Worm (Caenorhabditis elegans) whole organism, midembryonic: ENCODE results near the gene F22F7.3.
A peak's percentile ranks its signal among the peaks of the same experiment; 100 is the strongest.

Experiments
- T22C8.4 ChIP-seq: fragments of 200-800 bp; sonication (Bioruptor generic); IDR thresholded peaks from 2 replicates; pipeline ENCODE4 v1.3.6; 2022; ENCODE audit warnings: missing genetic modification characterization, missing compliant biosample characterization
- cog-1 ChIP-seq: sonication (generic microtip); optimal IDR thresholded peaks from 2 replicates; lab custom pipeline; 2016; ENCODE audit warnings: missing genetic modification characterization, missing compliant biosample characterization
- flt-1 ChIP-seq: fragments of 200-800 bp; sonication (Bioruptor generic); IDR thresholded peaks from 2 replicates; pipeline ENCODE4 v1.3.6; 2022; ENCODE audit warnings: missing genetic modification characterization, missing compliant biosample characterization
- klf-2 ChIP-seq: fragments of 200-800 bp; sonication (Bioruptor generic); conservative IDR thresholded peaks from 2 replicates; pipeline ENCODE4 v1.3.6; 2022; ENCODE audit warnings: missing genetic modification reagents, missing genetic modification characterization, missing compliant biosample characterization
- med-1 ChIP-seq: sonication (generic microtip); optimal IDR thresholded peaks from 2 replicates; lab custom pipeline; 2017; ENCODE audit warnings: missing genetic modification characterization, mild to moderate bottlenecking, missing compliant biosample characterization, antibody characterized with exemption, missing genetic modification reagents; ENCODE audit not compliant: insufficient read depth
- ref-1 ChIP-seq: fragments of 200-800 bp; sonication (Bioruptor generic); conservative IDR thresholded peaks from 2 replicates; pipeline ENCODE4 v1.3.6; 2022; ENCODE audit warnings: missing genetic modification reagents, missing genetic modification characterization, missing compliant biosample characterization
- tab-1 ChIP-seq: fragments of 200-800 bp; sonication (Bioruptor generic); IDR thresholded peaks from 2 replicates; pipeline ENCODE4 v1.3.6; 2022; ENCODE audit warnings: missing genetic modification characterization, missing compliant biosample characterization
- ztf-23 ChIP-seq: fragments of 200-800 bp; sonication (Bioruptor generic); IDR thresholded peaks from 2 replicates; pipeline ENCODE4 v1.3.6; 2022; ENCODE audit warnings: missing genetic modification reagents, missing genetic modification characterization, missing compliant biosample characterization
- ztf-29 ChIP-seq: fragments of 200-800 bp; sonication (Bioruptor generic); IDR thresholded peaks from 2 replicates; pipeline ENCODE4 v1.3.6; 2022; ENCODE audit warnings: missing genetic modification reagents, missing genetic modification characterization, missing compliant biosample characterization

The F22F7.3 gene

DNA sequence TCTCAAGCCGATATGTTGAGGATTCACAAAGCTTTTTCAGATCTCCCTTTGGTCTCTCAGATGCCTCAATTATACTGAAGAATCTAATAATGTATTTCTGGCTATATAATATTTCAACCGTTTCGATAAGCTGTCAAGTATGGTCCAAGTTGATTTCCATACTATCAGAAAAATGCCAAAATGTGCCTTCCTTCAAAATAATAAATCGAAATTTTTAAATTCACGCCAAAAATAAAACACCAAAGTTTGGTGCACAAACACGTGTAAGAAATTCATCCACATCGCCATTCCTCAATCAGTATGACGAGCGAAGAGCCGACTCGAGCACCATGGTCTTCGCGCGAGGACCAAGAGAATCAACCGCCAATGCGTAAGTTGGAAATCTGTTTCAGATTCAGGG is 9.1 kb downstream of the F22F7.3 start, which contains the start of gene F22F7.11:
Gene F22F7.11 (plus strand): TSS at position 301 of the 400 bp plus-strand sequence.
- no peak for TF ChIP-seq tab-1 (GFP tag; lab: Robert Waterston, UW)
- no peak for TF ChIP-seq med-1 (GFP tag; lab: Kevin White, UChicago)
- TF ChIP-seq flt-1 (GFP tag; lab: Robert Waterston, UW), result no peak
- TF ChIP-seq ztf-29 (GFP tag; lab: Robert Waterston, UW), result no peak
- TF ChIP-seq T22C8.4 (GFP tag; lab: Robert Waterston, UW), result no peak
- no peak for TF ChIP-seq cog-1 (tag; lab: Kevin White, UChicago)
- no peak for TF ChIP-seq ztf-23 (GFP tag; lab: Robert Waterston, UW)
- TF ChIP-seq ref-1, result no peak
- no peak for TF ChIP-seq klf-2 (GFP tag; lab: Robert Waterston, UW)

DNA sequence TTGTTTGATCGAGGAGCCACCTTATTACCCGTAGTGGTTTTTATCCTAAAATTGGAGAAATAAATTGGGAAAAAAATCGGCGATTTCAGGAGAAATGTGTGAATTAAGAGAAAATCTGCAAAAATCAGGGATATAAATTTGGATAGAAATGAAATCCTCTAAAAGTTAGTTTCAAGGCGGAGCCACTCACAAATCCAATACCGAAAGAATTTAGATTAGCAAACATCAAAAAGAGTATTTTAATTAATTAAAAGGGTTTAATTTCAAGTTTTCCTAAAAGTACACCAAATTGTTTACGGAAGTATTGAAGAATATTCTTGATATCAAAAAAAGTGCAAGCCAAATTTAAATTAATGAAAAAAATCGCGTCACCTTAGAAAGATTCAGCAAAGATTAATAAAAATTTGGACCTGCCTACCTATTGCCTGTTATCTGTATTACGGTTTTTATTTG is 11.5 kb downstream of the F22F7.3 start, which contains the start of gene F22F7.8:
Gene F22F7.8 (minus strand): TSS at position 51 of the 453 bp plus-strand sequence.
- no peak for TF ChIP-seq med-1 (GFP tag; lab: Kevin White, UChicago)
- no peak for TF ChIP-seq ztf-23 (GFP tag; lab: Robert Waterston, UW)
- TF ChIP-seq flt-1 (GFP tag; lab: Robert Waterston, UW), result no peak
- no peak for TF ChIP-seq ref-1
- no peak for TF ChIP-seq cog-1 (tag; lab: Kevin White, UChicago)
- TF ChIP-seq ztf-29 (GFP tag; lab: Robert Waterston, UW), result no peak
- TF ChIP-seq tab-1 (GFP tag; lab: Robert Waterston, UW), result no peak
- TF ChIP-seq klf-2 (GFP tag; lab: Robert Waterston, UW), result no peak
- no peak for TF ChIP-seq T22C8.4 (GFP tag; lab: Robert Waterston, UW)

DNA sequence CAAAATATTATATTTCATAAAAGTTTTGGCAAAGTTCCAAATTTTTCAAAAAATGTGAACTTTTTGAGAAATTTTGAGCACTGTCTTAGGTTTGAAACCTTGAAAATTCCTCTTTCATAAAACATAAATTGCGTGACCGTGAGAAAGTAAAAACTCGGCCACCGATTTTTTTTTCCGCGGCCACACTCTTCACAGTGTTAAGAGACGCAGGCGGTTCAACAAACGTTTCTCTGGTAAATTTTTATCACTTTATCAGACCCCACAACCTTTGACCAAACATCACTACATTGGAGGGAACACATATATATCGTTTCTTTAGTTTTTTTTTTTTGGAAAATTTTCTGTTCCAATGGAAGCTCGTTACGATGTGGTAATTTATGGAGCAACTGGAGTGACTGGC is 12.0 kb downstream of the F22F7.3 start, which contains the start of gene F22F7.2:
Gene F22F7.2 (plus strand): TSS at position 266 of the 400 bp plus-strand sequence.
- TF ChIP-seq cog-1 (tag; lab: Kevin White, UChicago), result no peak
- no peak for TF ChIP-seq med-1 (GFP tag; lab: Kevin White, UChicago)
- TF ChIP-seq ztf-23 (GFP tag; lab: Robert Waterston, UW), result no peak
- TF ChIP-seq ref-1, result no peak
- no peak for TF ChIP-seq tab-1 (GFP tag; lab: Robert Waterston, UW)
- no peak for TF ChIP-seq ztf-29 (GFP tag; lab: Robert Waterston, UW)

DNA sequence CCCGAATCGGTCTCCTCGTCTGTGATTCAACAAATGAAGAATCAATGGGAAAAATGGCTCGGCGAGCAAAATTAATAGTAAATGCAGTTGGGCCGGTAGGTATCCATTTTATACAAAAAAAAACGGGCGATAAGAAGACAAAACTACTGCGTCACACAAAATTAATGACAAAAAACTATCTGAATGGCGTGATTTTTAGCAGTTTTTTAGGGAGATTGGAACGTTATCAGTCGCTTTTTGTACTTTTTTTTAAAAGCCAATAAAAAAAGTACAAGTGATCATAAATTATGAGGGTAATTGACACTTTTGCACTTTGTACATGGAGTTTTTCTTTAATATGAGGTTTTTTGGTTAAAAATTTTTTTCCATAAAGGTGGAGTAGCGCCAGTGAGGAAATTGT is 12.7 kb downstream of the F22F7.3 start:
- no peak for TF ChIP-seq tab-1 (GFP tag; lab: Robert Waterston, UW)
- TF ChIP-seq ztf-29 (GFP tag; lab: Robert Waterston, UW), result no peak
- TF ChIP-seq ref-1, result no peak
- no peak for TF ChIP-seq T22C8.4 (GFP tag; lab: Robert Waterston, UW)
- no peak for TF ChIP-seq klf-2 (GFP tag; lab: Robert Waterston, UW)
- TF ChIP-seq ztf-23 (GFP tag; lab: Robert Waterston, UW), result no peak
- TF ChIP-seq med-1 (GFP tag; lab: Kevin White, UChicago), result no peak
- TF ChIP-seq cog-1 (tag; lab: Kevin White, UChicago), result no peak
- TF ChIP-seq flt-1 (GFP tag; lab: Robert Waterston, UW), result no peak

DNA sequence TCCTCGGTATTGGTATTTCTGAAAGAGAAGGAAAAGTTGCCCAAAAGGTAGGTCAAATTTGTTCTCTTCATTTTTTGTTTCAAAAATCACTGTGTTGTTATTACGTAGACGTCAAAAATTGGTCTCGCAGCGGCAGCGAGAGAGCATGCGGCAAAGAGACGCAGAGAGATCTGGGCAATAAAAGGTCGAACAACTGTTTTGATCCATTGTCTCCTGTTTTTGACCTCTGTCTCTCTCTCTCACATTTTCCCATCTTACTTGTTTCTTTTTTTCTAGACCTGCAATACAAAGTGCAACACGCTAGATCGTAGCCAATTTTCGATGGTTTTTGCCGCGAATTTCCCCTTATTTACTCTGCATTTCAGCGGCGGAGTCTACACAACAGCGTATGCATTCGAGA is 16.1 kb downstream of the F22F7.3 start:
- TF ChIP-seq T22C8.4 (GFP tag; lab: Robert Waterston, UW) (0 out of 2 replicates have a peak, but pooled peaks have one; percentile 19), tab-1 (GFP tag; lab: Robert Waterston, UW) (no peak)

DNA sequence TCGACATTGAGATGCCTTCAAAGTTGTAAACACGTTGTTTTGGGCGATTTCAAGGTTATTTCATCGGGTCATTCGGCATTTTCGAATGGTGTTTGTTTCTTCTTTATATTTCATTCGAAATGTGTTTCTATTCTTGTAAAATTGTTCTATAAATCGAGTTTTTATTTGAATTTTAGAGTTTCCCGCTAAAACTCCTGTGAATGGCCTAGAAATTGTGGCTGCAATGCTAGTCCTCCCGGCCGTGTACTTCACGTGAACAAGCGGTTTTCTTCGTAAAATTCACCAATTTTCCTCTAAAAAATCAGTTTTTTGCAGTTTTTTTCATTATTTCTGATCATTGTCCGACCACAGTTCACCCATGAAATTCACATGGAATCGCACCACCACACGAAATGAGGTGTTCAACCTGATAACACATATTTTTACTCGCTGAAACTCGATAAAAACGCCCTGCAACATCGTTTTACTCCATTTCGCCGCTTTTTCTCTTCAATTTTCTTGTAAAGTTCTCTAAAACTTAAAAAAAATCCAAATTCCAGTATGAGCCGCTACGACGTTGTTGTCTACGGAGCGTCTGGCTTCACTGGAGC is 16.6 kb downstream of the F22F7.3 start, which contains the start of gene ldp-1:
Gene ldp-1 (plus strand): TSS at position 540 of the 590 bp plus-strand sequence.
- no peak for TF ChIP-seq ztf-29 (GFP tag; lab: Robert Waterston, UW)
- TF ChIP-seq ref-1, result no peak
- TF ChIP-seq med-1 (GFP tag; lab: Kevin White, UChicago), result no peak
- no peak for TF ChIP-seq ztf-23 (GFP tag; lab: Robert Waterston, UW)
- TF ChIP-seq flt-1 (GFP tag; lab: Robert Waterston, UW), result peak; percentile 22; the same call in 1 of the 2 replicates
- peak; percentile 49 for TF ChIP-seq cog-1 (tag; lab: Kevin White, UChicago)
- no peak for TF ChIP-seq klf-2 (GFP tag; lab: Robert Waterston, UW)
- 0 out of 2 replicates have a peak, but pooled peaks have one; percentile 3 for TF ChIP-seq T22C8.4 (GFP tag; lab: Robert Waterston, UW)

DNA sequence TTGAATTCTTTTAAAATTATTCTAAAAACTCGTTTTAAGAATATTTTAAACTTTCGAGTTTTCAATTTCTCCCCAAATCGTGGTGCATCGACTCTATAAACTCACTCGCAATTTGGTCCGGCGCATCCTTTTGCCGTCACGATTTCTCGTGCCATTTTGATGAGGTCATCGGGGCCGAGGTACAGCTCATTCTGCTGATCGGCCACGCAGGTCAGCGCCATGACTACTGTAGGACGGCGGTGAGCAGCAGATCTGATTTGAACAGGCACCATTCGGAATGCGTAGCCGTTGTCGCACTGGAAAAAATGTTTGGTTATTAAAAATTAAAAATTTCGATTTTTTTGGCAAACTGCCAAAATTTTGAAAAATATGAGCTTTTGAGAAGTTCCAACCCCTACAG is 22.2 kb downstream of the F22F7.3 start:
- no peak for TF ChIP-seq cog-1 (tag; lab: Kevin White, UChicago)
- TF ChIP-seq ztf-23 (GFP tag; lab: Robert Waterston, UW), result 0 out of 2 replicates have a peak, but pooled peaks have one; percentile 17
- no peak for TF ChIP-seq ref-1
- no peak for TF ChIP-seq ztf-29 (GFP tag; lab: Robert Waterston, UW)

DNA sequence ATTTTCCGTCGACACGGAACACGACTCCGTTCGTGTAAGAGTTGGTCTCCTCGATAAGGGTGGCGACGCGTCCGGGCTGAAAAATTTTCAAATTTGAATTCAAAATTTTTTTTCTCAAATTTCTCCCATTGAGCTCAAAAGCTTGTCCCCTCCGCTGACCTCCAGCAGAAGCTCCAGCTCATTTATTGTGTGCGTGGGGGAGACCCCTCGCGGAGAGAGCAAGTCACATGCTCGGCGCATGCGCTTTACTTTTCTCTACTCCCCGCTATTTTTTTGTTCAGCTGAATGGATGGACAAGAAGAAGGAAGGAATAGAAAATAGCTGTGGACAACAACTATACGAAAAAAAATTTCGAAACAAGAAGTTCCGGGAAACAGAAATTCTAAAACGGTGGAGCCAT is 23.0 kb downstream of the F22F7.3 start:
- TF ChIP-seq cog-1 (tag; lab: Kevin White, UChicago), result no peak
- TF ChIP-seq ref-1, result no peak
- no peak for TF ChIP-seq klf-2 (GFP tag; lab: Robert Waterston, UW)
- no peak for TF ChIP-seq ztf-29 (GFP tag; lab: Robert Waterston, UW)
- no peak for TF ChIP-seq med-1 (GFP tag; lab: Kevin White, UChicago)
- TF ChIP-seq tab-1 (GFP tag; lab: Robert Waterston, UW), result no peak
- no peak for TF ChIP-seq ztf-23 (GFP tag; lab: Robert Waterston, UW)
- TF ChIP-seq T22C8.4 (GFP tag; lab: Robert Waterston, UW), result no peak
- TF ChIP-seq flt-1 (GFP tag; lab: Robert Waterston, UW), result no peak

DNA sequence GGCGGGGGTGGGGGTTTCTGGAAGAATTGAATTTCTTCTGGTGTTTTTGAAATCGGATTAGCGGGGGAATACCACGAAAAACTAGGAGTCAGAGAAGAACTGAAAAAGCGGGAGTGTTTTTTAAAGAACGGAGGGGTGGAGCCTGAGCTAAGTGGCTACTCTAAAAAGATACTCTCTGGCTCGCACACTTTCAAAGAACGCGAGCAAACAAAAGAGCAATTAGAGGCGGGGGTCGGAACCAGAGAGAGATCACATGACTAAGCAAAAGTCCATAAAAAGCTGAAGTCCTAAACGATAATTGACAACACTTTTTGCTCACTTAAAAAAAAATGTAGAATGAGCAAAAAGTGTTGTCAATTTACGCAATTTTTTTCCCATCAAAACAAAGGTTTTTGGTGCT is 23.9 kb downstream of the F22F7.3 start:
- TF ChIP-seq tab-1 (GFP tag; lab: Robert Waterston, UW), result no peak
- no peak for TF ChIP-seq cog-1 (tag; lab: Kevin White, UChicago)
- TF ChIP-seq med-1 (GFP tag; lab: Kevin White, UChicago), result no peak
- no peak for TF ChIP-seq ztf-23 (GFP tag; lab: Robert Waterston, UW)
- no peak for TF ChIP-seq klf-2 (GFP tag; lab: Robert Waterston, UW)
- no peak for TF ChIP-seq ztf-29 (GFP tag; lab: Robert Waterston, UW)
- TF ChIP-seq flt-1 (GFP tag; lab: Robert Waterston, UW), result no peak
- no peak for TF ChIP-seq ref-1
